Fruit fly (Drosophila melanogaster) whole organism, prepupa: ENCODE results near the gene CG9701.

ENCODE experiments used
- CG10631 ChIP-seq: fragments of 200-800 bp; sonication (Bioruptor generic); optimal IDR thresholded peaks from 2 replicates; lab custom pipeline; 2016; ENCODE audit warnings: missing biosample characterization, missing genetic modification characterization
- CG10669 ChIP-seq: fragments of 200-800 bp; sonication (Bioruptor generic); optimal IDR thresholded peaks from 3 replicates; lab custom pipeline; 2018; ENCODE audit warnings: missing biosample characterization, mild to moderate bottlenecking, missing genetic modification characterization, moderate library complexity
- CG11762 ChIP-seq: fragments of 200-800 bp; sonication (Bioruptor generic); optimal IDR thresholded peaks from 3 replicates; lab custom pipeline; 2016; ENCODE audit warnings: missing biosample characterization, missing genetic modification characterization; ENCODE audit not compliant: insufficient read depth
- CG11902 ChIP-seq: fragments of 200-800 bp; sonication (Bioruptor generic); optimal IDR thresholded peaks from 3 replicates; lab custom pipeline; 2016; ENCODE audit warnings: missing biosample characterization, missing genetic modification characterization
- CG15336 ChIP-seq: fragments of 200-800 bp; sonication (Bioruptor generic); IDR thresholded peaks from 2 replicates; pipeline ENCODE4 v1.3.6; 2022; ENCODE audit warnings: missing biosample characterization, missing genetic modification characterization
- CG1621 ChIP-seq: fragments of 200-800 bp; sonication (Bioruptor generic); optimal IDR thresholded peaks from 3 replicates; lab custom pipeline; 2018; ENCODE audit warnings: missing biosample characterization, mild to moderate bottlenecking, missing genetic modification characterization
- CG16779 ChIP-seq: fragments of 200-800 bp; sonication (Bioruptor generic); optimal IDR thresholded peaks from 3 replicates; lab custom pipeline; 2017; ENCODE audit warnings: missing biosample characterization, mild to moderate bottlenecking, missing genetic modification characterization
- CG3032 ChIP-seq: fragments of 200-800 bp; optimal IDR thresholded peaks from 2 replicates; lab custom pipeline; 2019; ENCODE audit warnings: missing biosample characterization, mild to moderate bottlenecking, missing genetic modification characterization, moderate library complexity
- CG31627 ChIP-seq: fragments of 200-800 bp; sonication (Bioruptor generic); optimal IDR thresholded peaks from 3 replicates; lab custom pipeline; 2016; ENCODE audit warnings: missing biosample characterization, missing genetic modification characterization
- CG34406 ChIP-seq: fragments of 200-800 bp; sonication (Bioruptor generic); optimal IDR thresholded peaks from 3 replicates; lab custom pipeline; 2016; ENCODE audit warnings: missing biosample characterization, missing genetic modification characterization
- CG3919 ChIP-seq: fragments of 200-800 bp; sonication (Bioruptor generic); optimal IDR thresholded peaks from 3 replicates; lab custom pipeline; 2016; ENCODE audit warnings: missing biosample characterization, missing genetic modification characterization
- CG6163 ChIP-seq: fragments of 200-800 bp; sonication (Bioruptor generic); IDR thresholded peaks from 3 replicates; pipeline ENCODE4 v1.3.6; 2022; ENCODE audit warnings: missing biosample characterization, missing genetic modification characterization
- CG6792 ChIP-seq: fragments of 200-800 bp; sonication (Bioruptor generic); optimal IDR thresholded peaks from 3 replicates; lab custom pipeline; 2016; ENCODE audit warnings: missing biosample characterization, missing genetic modification characterization
- CG6854 ChIP-seq: fragments of 200-800 bp; sonication (Bioruptor generic); optimal IDR thresholded peaks from 2 replicates; lab custom pipeline; 2017; ENCODE audit warnings: missing biosample characterization, mild to moderate bottlenecking, missing genetic modification characterization
- CG7368 ChIP-seq: fragments of 200-800 bp; sonication (Bioruptor generic); optimal IDR thresholded peaks from 3 replicates; lab custom pipeline; 2016; ENCODE audit warnings: missing biosample characterization, missing genetic modification characterization
- CG8119 ChIP-seq: fragments of 200-800 bp; sonication (Bioruptor generic); IDR thresholded peaks from 3 replicates; pipeline ENCODE4 v1.3.6; 2022; ENCODE audit warnings: missing biosample characterization, missing genetic modification characterization
- CG8319 ChIP-seq: fragments of 200-800 bp; sonication (Bioruptor generic); optimal IDR thresholded peaks from 3 replicates; lab custom pipeline; 2016; ENCODE audit warnings: missing biosample characterization, missing genetic modification characterization
- CG8632 ChIP-seq: fragments of 200-800 bp; sonication (Bioruptor generic); optimal IDR thresholded peaks from 3 replicates; lab custom pipeline; 2016; ENCODE audit warnings: missing biosample characterization, missing genetic modification characterization
- CG9139 ChIP-seq: fragments of 200-800 bp; sonication (Bioruptor generic); optimal IDR thresholded peaks from 3 replicates; lab custom pipeline; 2017; ENCODE audit warnings: missing biosample characterization, mild to moderate bottlenecking, missing genetic modification characterization
- Eip75B ChIP-seq: fragments of 200-800 bp; sonication (Bioruptor generic); optimal IDR thresholded peaks from 3 replicates; lab custom pipeline; 2016; ENCODE audit warnings: missing biosample characterization, missing genetic modification characterization
- Eip78C ChIP-seq: fragments of 200-800 bp; sonication (Bioruptor generic); peaks from one replicate; lab custom pipeline; 2016; ENCODE audit warnings: missing biosample characterization, missing genetic modification characterization
- Ets21C ChIP-seq: fragments of 200-800 bp; sonication (Bioruptor generic); optimal IDR thresholded peaks from 3 replicates; lab custom pipeline; 2016; ENCODE audit warnings: missing biosample characterization, missing genetic modification characterization
- Ets96B ChIP-seq: fragments of 200-800 bp; optimal IDR thresholded peaks from 2 replicates; lab custom pipeline; 2019; ENCODE audit warnings: missing biosample characterization, mild to moderate bottlenecking, missing genetic modification characterization, moderate library complexity
- Gug ChIP-seq: fragments of 200-800 bp; sonication (Bioruptor generic); IDR thresholded peaks from 2 replicates; pipeline ENCODE4 v1.3.6; 2022; ENCODE audit warnings: missing biosample characterization, missing genetic modification characterization
- Hr38 ChIP-seq: sonication (Bioruptor generic); optimal IDR thresholded peaks from 2 replicates; lab custom pipeline; 2016; ENCODE audit warnings: missing biosample characterization, missing genetic modification characterization
- Hr39 ChIP-seq: fragments of 200-800 bp; sonication (Bioruptor generic); optimal IDR thresholded peaks from 2 replicates; lab custom pipeline; 2016; ENCODE audit warnings: missing biosample characterization, missing genetic modification characterization
- Hr4 ChIP-seq: fragments of 200-800 bp; sonication (Bioruptor generic); optimal IDR thresholded peaks from 3 replicates; lab custom pipeline; 2016; ENCODE audit warnings: missing biosample characterization, missing genetic modification characterization
- Met ChIP-seq: fragments of 200-800 bp; sonication (Bioruptor generic); optimal IDR thresholded peaks from 3 replicates; lab custom pipeline; 2016; ENCODE audit warnings: missing biosample characterization, missing genetic modification characterization
- OdsH ChIP-seq: fragments of 200-800 bp; sonication (Bioruptor generic); optimal IDR thresholded peaks from 3 replicates; lab custom pipeline; 2016; ENCODE audit warnings: missing biosample characterization, missing genetic modification characterization
- Smox ChIP-seq: fragments of 200-800 bp; sonication (Bioruptor generic); optimal IDR thresholded peaks from 3 replicates; lab custom pipeline; 2016; ENCODE audit warnings: missing biosample characterization, missing genetic modification characterization
- Sox102F ChIP-seq: fragments of 200-800 bp; sonication (Bioruptor generic); optimal IDR thresholded peaks from 2 replicates; lab custom pipeline; 2016; ENCODE audit warnings: missing biosample characterization, mild to moderate bottlenecking, missing genetic modification characterization
- Sox14 ChIP-seq: fragments of 200-800 bp; sonication (Bioruptor generic); optimal IDR thresholded peaks from 3 replicates; lab custom pipeline; 2016; ENCODE audit warnings: missing biosample characterization, missing genetic modification characterization
- Sox15 ChIP-seq: fragments of 200-800 bp; sonication (Bioruptor generic); optimal IDR thresholded peaks from 3 replicates; lab custom pipeline; 2016; ENCODE audit warnings: missing biosample characterization, missing genetic modification characterization
- achi ChIP-seq: fragments of 200-800 bp; sonication (Bioruptor generic); optimal IDR thresholded peaks from 3 replicates; lab custom pipeline; 2016; ENCODE audit warnings: missing biosample characterization, missing genetic modification characterization
- acj6 ChIP-seq: fragments of 200-800 bp; sonication (Bioruptor generic); optimal IDR thresholded peaks from 3 replicates; lab custom pipeline; 2016; ENCODE audit warnings: missing biosample characterization, missing genetic modification characterization
- dac ChIP-seq: fragments of 200-800 bp; sonication (Bioruptor generic); optimal IDR thresholded peaks from 2 replicates; lab custom pipeline; 2017; ENCODE audit warnings: missing biosample characterization, mild to moderate bottlenecking, missing genetic modification characterization
- eg ChIP-seq: fragments of 200-800 bp; sonication (Bioruptor generic); IDR thresholded peaks from 3 replicates; pipeline ENCODE4 v1.3.6; 2022; ENCODE audit warnings: missing biosample characterization, missing genetic modification characterization
- esn ChIP-seq: fragments of 200-800 bp; sonication (Bioruptor generic); optimal IDR thresholded peaks from 2 replicates; lab custom pipeline; 2016; ENCODE audit warnings: missing biosample characterization, mild to moderate bottlenecking, missing genetic modification characterization, moderate library complexity
- fkh ChIP-seq: fragments of 200-800 bp; sonication (Bioruptor generic); optimal IDR thresholded peaks from 3 replicates; lab custom pipeline; 2017; ENCODE audit warnings: missing biosample characterization, mild to moderate bottlenecking, missing genetic modification characterization, moderate library complexity
- lz ChIP-seq: fragments of 200-800 bp; sonication (Bioruptor generic); optimal IDR thresholded peaks from 3 replicates; lab custom pipeline; 2016; ENCODE audit warnings: missing biosample characterization, missing genetic modification characterization
- net ChIP-seq: fragments of 200-800 bp; sonication (Bioruptor generic); optimal IDR thresholded peaks from 3 replicates; lab custom pipeline; 2016; ENCODE audit warnings: missing biosample characterization, missing genetic modification characterization
- salr ChIP-seq, 2 experiments: fragments of 200-800 bp; sonication (Bioruptor generic); optimal IDR thresholded peaks; 3 replicates each; lab custom pipeline; 2016 to 2018; ENCODE audit warnings: missing biosample characterization in 2 of 2, missing genetic modification characterization in 2 of 2, mild to moderate bottlenecking in 1 of 2
- ss ChIP-seq, 2 experiments: fragments of 200-800 bp; sonication (Bioruptor generic); optimal IDR thresholded peaks; 2 replicates in 1 of 2; 3 replicates in 1 of 2; lab custom pipeline; 2017 to 2018; ENCODE audit warnings: mild to moderate bottlenecking in 2 of 2, missing biosample characterization in 2 of 2, missing genetic modification characterization in 2 of 2, moderate library complexity in 1 of 2
- svp ChIP-seq: fragments of 200-800 bp; sonication (Bioruptor generic); peaks from one replicate; lab custom pipeline; 2016; ENCODE audit warnings: missing biosample characterization, missing genetic modification characterization
- topi ChIP-seq: fragments of 200-800 bp; sonication (Bioruptor generic); optimal IDR thresholded peaks from 3 replicates; lab custom pipeline; 2016; ENCODE audit warnings: missing biosample characterization, missing genetic modification characterization
- vri ChIP-seq: fragments of 200-800 bp; sonication (Bioruptor generic); optimal IDR thresholded peaks from 3 replicates; lab custom pipeline; 2016; ENCODE audit warnings: missing biosample characterization, mild to moderate bottlenecking, missing genetic modification characterization

Gene CG9701

DNA sequence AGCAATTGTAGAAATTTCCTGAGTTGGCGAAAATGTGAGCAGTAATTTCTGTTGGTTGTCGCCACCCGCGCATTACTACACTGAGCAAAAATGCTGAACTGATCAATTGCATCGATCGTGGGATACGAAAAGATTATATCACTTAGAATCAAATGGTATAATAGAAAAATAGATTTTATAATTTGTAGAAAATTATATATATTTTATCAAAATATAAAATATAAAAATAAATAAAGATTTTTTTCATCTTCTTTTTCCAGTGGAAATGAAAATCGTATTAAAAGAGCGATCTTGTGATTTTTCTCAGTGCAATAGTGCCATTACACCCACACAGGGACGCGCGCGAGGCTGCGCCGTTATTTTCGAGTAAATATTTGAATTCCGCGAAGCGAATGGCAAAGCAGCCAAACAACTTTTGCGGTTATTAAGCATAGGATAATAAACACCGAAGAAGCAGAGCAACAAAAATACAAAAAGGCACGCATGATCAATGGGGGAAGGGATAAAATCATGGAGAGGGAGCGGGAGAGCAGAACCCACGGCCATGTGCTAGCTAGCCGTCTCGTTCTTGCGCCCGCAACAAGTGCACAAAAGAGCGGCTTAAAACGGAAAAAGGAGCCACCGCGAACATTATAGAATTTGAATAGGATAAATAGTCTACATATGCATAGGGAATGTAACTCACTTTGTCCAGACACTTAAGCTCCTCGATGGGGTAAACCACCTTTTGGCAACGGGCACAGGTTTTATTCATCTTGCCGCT lies 22.9 kb upstream of the CG9701 start (continued):
- peak; percentile 48 for TF ChIP-seq CG16779 (tag; lab: Kevin White, UChicago)
- TF ChIP-seq ss (GFP tag; optimal IDR thresholded peaks at IDR 0.05; lab: Kevin White, UChicago) = peak; percentile 68 to 77
- peak; percentile 1 for TF ChIP-seq CG11762 (GFP tag; lab: Kevin White, UChicago)
- TF ChIP-seq Eip75B (GFP tag; lab: Kevin White, UChicago) = peak; percentile 8
- TF ChIP-seq CG7368 (GFP tag; lab: Kevin White, UChicago) = peak; percentile 50
- peak; percentile 57 for TF ChIP-seq CG6792 (GFP tag; lab: Kevin White, UChicago)
- peak; percentile 45 for TF ChIP-seq acj6 (GFP tag; lab: Kevin White, UChicago)
- peak; percentile 86 for TF ChIP-seq svp (GFP tag; lab: Kevin White, UChicago)
- TF ChIP-seq net (GFP tag; lab: Kevin White, UChicago) = peak; percentile 45
- TF ChIP-seq Hr39 = no peak
- peak; percentile 60; the same call in 1 of the 2 replicates for TF ChIP-seq Gug (GFP tag; lab: Robert Waterston, UW)
- no peak for TF ChIP-seq CG8319 (GFP tag; lab: Kevin White, UChicago)
- peak; percentile 20 for TF ChIP-seq fkh (GFP tag; lab: Kevin White, UChicago)
- peak; percentile 85 for TF ChIP-seq CG8119 (GFP tag; lab: Robert Waterston, UW)
- TF ChIP-seq CG10669 (GFP tag; lab: Kevin White, UChicago) = peak; percentile 63
- peak; percentile 37 for TF ChIP-seq CG8632
- TF ChIP-seq CG34406 = peak; percentile 57
- peak; percentile 53 for TF ChIP-seq Ets96B
- no peak for TF ChIP-seq Smox
- TF ChIP-seq Hr4 = peak; percentile 40
- TF ChIP-seq CG3919 (GFP tag; lab: Kevin White, UChicago) = peak; percentile 22
- peak; percentile 34 for TF ChIP-seq CG9139 (GFP tag; lab: Kevin White, UChicago)
- TF ChIP-seq Eip78C (GFP tag; lab: Kevin White, UChicago) = peak; percentile 83
- peak; percentile 37 for TF ChIP-seq esn (GFP tag; lab: Kevin White, UChicago)
- no peak for TF ChIP-seq Ets21C
- peak; percentile 53 for TF ChIP-seq OdsH (GFP tag; lab: Kevin White, UChicago)
- TF ChIP-seq CG6163 = peak; percentile 76; the same call in 1 of the 3 replicates
- TF ChIP-seq topi (GFP tag; lab: Kevin White, UChicago) = peak; percentile 44
- TF ChIP-seq CG11902 = peak; percentile 56

DNA sequence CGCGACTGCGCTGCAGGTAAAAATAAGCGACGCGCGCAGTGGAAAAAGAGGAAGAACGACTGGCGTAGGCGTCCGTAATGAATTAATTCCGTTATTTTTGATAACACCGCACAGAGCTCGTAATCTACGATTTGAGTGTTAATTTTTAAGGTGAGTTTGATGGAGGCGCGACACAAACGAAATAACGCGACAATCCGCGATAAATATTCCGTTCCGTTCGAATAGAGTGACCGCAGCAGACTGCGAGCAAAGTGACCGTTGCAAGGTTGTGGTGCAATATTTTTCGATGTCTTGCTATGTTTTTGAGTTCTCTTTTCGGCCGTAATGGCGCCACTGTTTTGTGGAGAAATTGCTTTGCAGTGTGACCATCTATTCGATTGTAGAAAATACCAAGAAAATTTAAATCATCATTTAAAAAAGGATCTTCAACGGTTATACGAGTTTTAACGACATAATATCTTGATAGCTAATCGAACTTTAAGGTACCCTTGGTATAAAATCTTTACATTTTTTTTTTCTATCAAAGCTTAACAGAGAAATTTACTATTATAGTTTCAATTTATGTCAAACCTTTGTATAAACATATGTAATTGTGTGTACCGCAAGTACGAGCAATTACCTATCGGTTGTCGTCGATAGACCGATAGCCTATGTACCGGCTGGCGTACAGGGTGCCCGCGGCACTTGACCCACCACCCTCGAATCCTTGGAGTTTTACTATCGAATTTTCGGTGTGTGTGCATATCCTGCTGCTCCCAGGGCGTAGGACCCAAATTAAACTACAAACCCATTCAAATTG lies 21.7 kb upstream of the CG9701 start, which contains the start of the genes CG43954, Lasp and Dab:
CG43954 (minus strand) TSS at position 248 of the 799 bp plus-strand sequence.
Lasp (minus strand) TSS at position 248 of the 799 bp plus-strand sequence.
Dab (plus strand) TSS at position 697 of the 799 bp plus-strand sequence.
- peak; percentile 71 for TF ChIP-seq Eip78C (GFP tag; lab: Kevin White, UChicago)
- peak; percentile 51; the same call in 1 of the 2 replicates for TF ChIP-seq CG15336
- no peak for TF ChIP-seq CG8632
- peak; percentile 29 for TF ChIP-seq Sox14 (GFP tag; lab: Kevin White, UChicago)
- peak; percentile 50; the same call in 2 of the 3 replicates for TF ChIP-seq eg
- peak; percentile 35 for TF ChIP-seq Met
- no peak for TF ChIP-seq Hr38 (GFP tag; lab: Kevin White, UChicago)
- TF ChIP-seq Eip75B (GFP tag; lab: Kevin White, UChicago) = peak; percentile 17
- TF ChIP-seq net (GFP tag; lab: Kevin White, UChicago) = peak; percentile 32
- peak; percentile 21 for TF ChIP-seq Sox102F
- no peak for TF ChIP-seq OdsH (GFP tag; lab: Kevin White, UChicago)
- TF ChIP-seq CG34406 = no peak
- peak; percentile 28 for TF ChIP-seq CG31627 (GFP tag; lab: Kevin White, UChicago)
- peak; percentile 20 for TF ChIP-seq CG9139 (GFP tag; lab: Kevin White, UChicago)
- no peak for TF ChIP-seq dac (GFP tag; lab: Kevin White, UChicago)
- TF ChIP-seq CG6854 (GFP tag; lab: Kevin White, UChicago) = peak; percentile 27
- TF ChIP-seq Sox15 (GFP tag; lab: Kevin White, UChicago) = no peak
- TF ChIP-seq achi = peak; percentile 7
- no peak for TF ChIP-seq salr (GFP tag; optimal IDR thresholded peaks at IDR 0.05; lab: Kevin White, UChicago)
- TF ChIP-seq CG16779 (tag; lab: Kevin White, UChicago) = peak; percentile 17
- peak in 1 of 2 experiments; percentile 41 for TF ChIP-seq ss (GFP tag; optimal IDR thresholded peaks at IDR 0.05; lab: Kevin White, UChicago)
- peak; percentile 8 for TF ChIP-seq CG3032
- TF ChIP-seq CG10631 = no peak
- peak; percentile 50 for TF ChIP-seq vri (GFP tag; lab: Kevin White, UChicago)
- peak; percentile 59 for TF ChIP-seq CG3919 (GFP tag; lab: Kevin White, UChicago)
- TF ChIP-seq CG7368 (GFP tag; lab: Kevin White, UChicago) = no peak
- TF ChIP-seq svp (GFP tag; lab: Kevin White, UChicago) = peak; percentile 58
- TF ChIP-seq lz (GFP tag; lab: Kevin White, UChicago) = peak; percentile 16
- peak; percentile 32 for TF ChIP-seq topi (GFP tag; lab: Kevin White, UChicago)
- TF ChIP-seq esn (GFP tag; lab: Kevin White, UChicago) = peak; percentile 22
- peak; percentile 22 for TF ChIP-seq CG1621 (tag; lab: Kevin White, UChicago)
